Worm (Caenorhabditis elegans) whole organism, early embryonic: ENCODE results near the gene C34C12.6.

Source experiments
- aly-1 ChIP-seq: sonication (generic microtip); optimal IDR thresholded peaks from 2 replicates; lab custom pipeline; 2016; ENCODE audit warnings: missing genetic modification characterization, missing compliant biosample characterization
- ama-1 ChIP-seq: fragments of 150-350 bp; optimal IDR thresholded peaks from 2 replicates; lab custom pipeline; 2014
- flt-1 ChIP-seq: fragments of 200-800 bp; sonication (Bioruptor generic); IDR thresholded peaks from 2 replicates; pipeline ENCODE4 v1.3.6; 2022; ENCODE audit warnings: missing genetic modification characterization, missing compliant biosample characterization
- hmbx-1 ChIP-seq: sonication (generic microtip); optimal IDR thresholded peaks from 2 replicates; lab custom pipeline; 2016; ENCODE audit warnings: mild to moderate bottlenecking, missing genetic modification characterization, missing compliant biosample characterization
- hmg-4 ChIP-seq: fragments of 200-800 bp; sonication (Bioruptor generic); optimal IDR thresholded peaks from 2 replicates; lab custom pipeline; 2018; ENCODE audit warnings: mild to moderate bottlenecking, missing genetic modification characterization, missing compliant biosample characterization
- sea-1 ChIP-seq: fragments of 200-800 bp; sonication (Bioruptor generic); conservative IDR thresholded peaks from 2 replicates; pipeline ENCODE4 v1.3.6; 2022; ENCODE audit warnings: missing genetic modification characterization, missing compliant biosample characterization

DNA sequence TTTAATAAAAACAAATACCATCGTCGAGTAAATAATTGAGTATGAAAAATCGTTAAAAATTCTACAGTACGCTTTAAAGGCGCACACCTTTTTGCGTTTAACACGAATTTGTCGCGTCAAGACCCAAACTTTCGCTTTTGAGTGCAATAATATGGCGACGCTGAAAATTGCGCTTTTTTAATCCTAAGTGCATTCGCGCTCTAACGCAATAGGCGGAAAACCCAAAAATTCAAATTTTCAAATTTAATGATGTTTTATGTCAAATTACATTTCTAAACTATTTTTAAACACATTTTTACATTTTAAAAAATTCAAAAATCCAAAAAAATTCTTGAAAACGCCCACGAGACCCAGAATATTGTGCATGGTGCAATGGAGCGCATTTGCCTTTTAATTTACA lies 29.4 kb downstream of the C34C12.6 start:
- no peak for TF ChIP-seq flt-1 (GFP tag; lab: Robert Waterston, UW)
- TF ChIP-seq sea-1 = no peak
- no peak for TF ChIP-seq aly-1 (tag; lab: Kevin White, UChicago)
- TF ChIP-seq hmg-4 (GFP tag; lab: Kevin White, UChicago) = no peak
- TF ChIP-seq ama-1 (lab: Kevin White, UChicago) = no peak
- no peak for TF ChIP-seq hmbx-1
